Worm (Caenorhabditis elegans) whole organism, early embryonic: Measurements from ENCODE around the gene mdt-26.

Source experiments
- F13C5.2 ChIP-seq: sonication (generic microtip); optimal IDR thresholded peaks from 2 replicates; lab custom pipeline; 2017; ENCODE audit warnings: mild to moderate bottlenecking, missing genetic modification characterization, inconsistent platforms, missing compliant biosample characterization
- ama-1 ChIP-seq: fragments of 150-350 bp; optimal IDR thresholded peaks from 2 replicates; lab custom pipeline; 2014
- ceh-36 ChIP-seq: sonication (generic microtip); optimal IDR thresholded peaks from 2 replicates; lab custom pipeline; 2016; ENCODE audit warnings: missing genetic modification characterization, inconsistent platforms, missing compliant biosample characterization
- flt-1 ChIP-seq: fragments of 200-800 bp; sonication (Bioruptor generic); IDR thresholded peaks from 2 replicates; pipeline ENCODE4 v1.3.6; 2022; ENCODE audit warnings: missing genetic modification characterization, missing compliant biosample characterization
- hmbx-1 ChIP-seq: sonication (generic microtip); optimal IDR thresholded peaks from 2 replicates; lab custom pipeline; 2016; ENCODE audit warnings: mild to moderate bottlenecking, missing genetic modification characterization, missing compliant biosample characterization
- hmg-4 ChIP-seq: fragments of 200-800 bp; sonication (Bioruptor generic); optimal IDR thresholded peaks from 2 replicates; lab custom pipeline; 2018; ENCODE audit warnings: mild to moderate bottlenecking, missing genetic modification characterization, missing compliant biosample characterization
- scrt-1 ChIP-seq: fragments of 200-800 bp; sonication (Bioruptor generic); IDR thresholded peaks from 2 replicates; pipeline ENCODE4 v1.3.6; 2022; ENCODE audit warnings: missing genetic modification characterization, missing compliant biosample characterization
- tbx-11 ChIP-seq: fragments of 200-800 bp; sonication (Bioruptor generic); IDR thresholded peaks from 2 replicates; pipeline ENCODE4 v1.3.6; 2022; ENCODE audit warnings: missing genetic modification characterization, missing compliant biosample characterization

ce11 chrII:5680703-5681102 is 19.7 kb downstream of the mdt-26 start, which contains the start of gene flp-27:
- no peak for TF ChIP-seq tbx-11 (GFP tag; lab: Robert Waterston, UW)
- no peak for TF ChIP-seq F13C5.2 (tag; lab: Kevin White, UChicago)
- no peak for TF ChIP-seq ama-1 (lab: Kevin White, UChicago)
- no peak for TF ChIP-seq hmg-4 (GFP tag; lab: Kevin White, UChicago)
- no peak for TF ChIP-seq ceh-36 (tag; lab: Kevin White, UChicago)
- no peak for TF ChIP-seq flt-1
- no peak for TF ChIP-seq hmbx-1 (tag; lab: Kevin White, UChicago)
- TF ChIP-seq scrt-1 (GFP tag; lab: Robert Waterston, UW) = no peak
